Worm (Caenorhabditis elegans) whole organism, young adult: ENCODE results near the gene dpy-6.
A peak's percentile ranks its signal among the peaks of the same experiment; 100 is the strongest.

Source experiments
- B0019.2 ChIP-seq: fragments of 200-800 bp; sonication (Bioruptor generic); conservative IDR thresholded peaks from 2 replicates; pipeline ENCODE4 v1.3.6; 2022; ENCODE audit warnings: missing genetic modification reagents, missing genetic modification characterization, missing compliant biosample characterization
- B0035.1 ChIP-seq: sonication (generic microtip); optimal IDR thresholded peaks from 2 replicates; lab custom pipeline; 2016; ENCODE audit warnings: missing genetic modification characterization, mild to moderate bottlenecking, missing compliant biosample characterization, missing genotype, missing genetic modification reagents
- B0261.1 ChIP-seq: sonication (generic microtip); optimal IDR thresholded peaks from 2 replicates; lab custom pipeline; 2016; ENCODE audit warnings: mild to moderate bottlenecking, missing genetic modification characterization, moderate library complexity, missing compliant biosample characterization
- F10E7.11 ChIP-seq: sonication (generic microtip); optimal IDR thresholded peaks from 2 replicates; lab custom pipeline; 2017; ENCODE audit warnings: mild to moderate bottlenecking, missing genetic modification characterization, moderate library complexity, missing compliant biosample characterization
- F22D6.2 ChIP-seq: sonication (generic microtip); optimal IDR thresholded peaks from 2 replicates; lab custom pipeline; 2016; ENCODE audit warnings: mild to moderate bottlenecking, missing genetic modification characterization, missing compliant biosample characterization
- F57C9.4 ChIP-seq: sonication (generic microtip); optimal IDR thresholded peaks from 2 replicates; lab custom pipeline; 2017; ENCODE audit warnings: mild to moderate bottlenecking, missing genetic modification characterization, missing compliant biosample characterization
- Y56A3A.18 ChIP-seq: fragments of 200-800 bp; sonication (Bioruptor generic); IDR thresholded peaks from 2 replicates; pipeline ENCODE4 v1.3.6; 2022; ENCODE audit warnings: missing genetic modification reagents, missing genetic modification characterization, missing compliant biosample characterization
- Y95B8A.8 ChIP-seq: fragments of 200-800 bp; sonication (Bioruptor generic); IDR thresholded peaks from 2 replicates; pipeline ENCODE4 v1.3.6; 2022; ENCODE audit warnings: missing genetic modification reagents, missing genetic modification characterization, missing compliant biosample characterization
- ama-1 ChIP-seq, 3 experiments: fragments of 150-350 bp in 1 of 3; sonication (generic microtip) in 2 of 3; optimal IDR thresholded peaks; 2 replicates each; lab custom pipeline; 2014 to 2018; ENCODE audit warnings: missing biosample characterization in 2 of 3, missing genetic modification characterization in 2 of 3, missing genetic modification reagents in 2 of 3
- aptf-2 ChIP-seq: fragments of 200-800 bp; sonication (Bioruptor generic); conservative IDR thresholded peaks from 2 replicates; pipeline ENCODE4 v1.3.6; 2022; ENCODE audit warnings: missing genetic modification reagents, missing genetic modification characterization, missing compliant biosample characterization
- ceh-100 ChIP-seq: fragments of 200-800 bp; sonication (Bioruptor generic); IDR thresholded peaks from 2 replicates; pipeline ENCODE4 v1.3.6; 2022; ENCODE audit warnings: missing genetic modification reagents, missing genetic modification characterization, missing compliant biosample characterization
- ceh-27 ChIP-seq: fragments of 200-800 bp; sonication (Bioruptor generic); optimal IDR thresholded peaks from 2 replicates; lab custom pipeline; 2018; ENCODE audit warnings: mild to moderate bottlenecking, missing genetic modification characterization, moderate library complexity, missing compliant biosample characterization
- ceh-40 ChIP-seq: fragments of 200-800 bp; sonication (Bioruptor generic); IDR thresholded peaks from 2 replicates; pipeline ENCODE4 v1.3.6; 2022; ENCODE audit warnings: missing genetic modification characterization, missing compliant biosample characterization
- dpl-1 ChIP-seq: fragments of 150-350 bp; optimal IDR thresholded peaks from 2 replicates; lab custom pipeline; 2014; ENCODE audit warnings: missing biosample characterization, missing genetic modification reagents, missing genetic modification characterization
- efl-1 ChIP-seq: fragments of 150-350 bp; optimal IDR thresholded peaks from 2 replicates; lab custom pipeline; 2014; ENCODE audit warnings: missing biosample characterization, missing genetic modification reagents, missing genetic modification characterization
- egl-18 ChIP-seq: fragments of 200-800 bp; sonication (Bioruptor generic); IDR thresholded peaks from 2 replicates; pipeline ENCODE4 v1.3.6; 2022; ENCODE audit warnings: missing genetic modification reagents, missing genetic modification characterization, missing compliant biosample characterization
- gei-17 ChIP-seq: fragments of 200-800 bp; sonication (Bioruptor generic); optimal IDR thresholded peaks from 2 replicates; lab custom pipeline; 2018; ENCODE audit warnings: mild to moderate bottlenecking, missing genetic modification characterization, missing compliant biosample characterization
- him-1 ChIP-seq: sonication (generic microtip); optimal IDR thresholded peaks from 2 replicates; lab custom pipeline; 2016; ENCODE audit warnings: missing genotype, missing genetic modification reagents, missing genetic modification characterization, missing compliant biosample characterization
- hlh-26 ChIP-seq: fragments of 200-800 bp; sonication (Bioruptor generic); conservative IDR thresholded peaks from 2 replicates; pipeline ENCODE4 v1.3.6; 2022; ENCODE audit warnings: missing genetic modification reagents, missing genetic modification characterization, missing compliant biosample characterization
- hmg-1.2 ChIP-seq: fragments of 200-800 bp; sonication (Bioruptor generic); IDR thresholded peaks from 2 replicates; pipeline ENCODE4 v1.3.6; 2022; ENCODE audit warnings: missing genetic modification reagents, missing genetic modification characterization, missing compliant biosample characterization
- hrde-1 ChIP-seq: sonication (generic microtip); optimal IDR thresholded peaks from 2 replicates; lab custom pipeline; 2016; ENCODE audit warnings: missing genetic modification characterization, mild to moderate bottlenecking, missing compliant biosample characterization, moderate library complexity, missing genotype, missing genetic modification reagents, borderline replicate concordance
- lag-1 ChIP-seq: fragments of 200-800 bp; sonication (Bioruptor generic); IDR thresholded peaks from 2 replicates; pipeline ENCODE4 v1.3.6; 2022; ENCODE audit warnings: missing genetic modification reagents, missing genetic modification characterization, missing compliant biosample characterization
- let-526 ChIP-seq: fragments of 200-800 bp; sonication (Bioruptor generic); IDR thresholded peaks from 2 replicates; pipeline ENCODE4 v1.3.6; 2022; ENCODE audit warnings: missing genetic modification reagents, missing genetic modification characterization, missing compliant biosample characterization
- let-607 ChIP-seq, 2 experiments: fragments of 200-800 bp in 1 of 2; sonication (Bioruptor generic) in 1 of 2; sonication (generic microtip) in 1 of 2; optimal IDR thresholded peaks; 2 replicates each; lab custom pipeline; 2016 to 2018; ENCODE audit warnings: mild to moderate bottlenecking in 2 of 2, missing compliant biosample characterization in 2 of 2, missing genetic modification characterization in 2 of 2, moderate library complexity in 2 of 2, missing genotype in 1 of 2
- lin-35 ChIP-seq, 3 experiments: fragments of 150-350 bp in 2 of 3; sonication (generic microtip) in 1 of 3; optimal IDR thresholded peaks; 2 replicates each; lab custom pipeline; 2014 to 2018; ENCODE audit warnings: missing biosample characterization in 3 of 3, missing genetic modification characterization in 3 of 3, missing genetic modification reagents in 3 of 3
- lsl-1 ChIP-seq: fragments of 200-800 bp; sonication (Bioruptor generic); optimal IDR thresholded peaks from 2 replicates; lab custom pipeline; 2018; ENCODE audit warnings: mild to moderate bottlenecking, missing genetic modification characterization, moderate library complexity, missing compliant biosample characterization
- madf-8 ChIP-seq: fragments of 200-800 bp; sonication (Bioruptor generic); conservative IDR thresholded peaks from 2 replicates; pipeline ENCODE4 v1.3.6; 2022; ENCODE audit warnings: missing genetic modification reagents, missing genetic modification characterization, missing compliant biosample characterization
- mxl-1 ChIP-seq: sonication (generic microtip); optimal IDR thresholded peaks from 2 replicates; lab custom pipeline; 2016; ENCODE audit warnings: missing genetic modification characterization, missing compliant biosample characterization
- nhr-120 ChIP-seq: fragments of 200-800 bp; sonication (Bioruptor generic); IDR thresholded peaks from 2 replicates; pipeline ENCODE4 v1.3.6; 2022; ENCODE audit warnings: missing genetic modification characterization, missing compliant biosample characterization
- nhr-27 ChIP-seq: fragments of 200-800 bp; sonication (Bioruptor generic); optimal IDR thresholded peaks from 2 replicates; lab custom pipeline; 2018; ENCODE audit warnings: mild to moderate bottlenecking, missing genetic modification characterization, moderate library complexity, missing compliant biosample characterization
- nhr-80 ChIP-seq: sonication (generic microtip); optimal IDR thresholded peaks from 2 replicates; lab custom pipeline; 2016; ENCODE audit warnings: missing genetic modification characterization, missing compliant biosample characterization
- pbrm-1 ChIP-seq: fragments of 200-800 bp; sonication (Bioruptor generic); IDR thresholded peaks from 2 replicates; pipeline ENCODE4 v1.3.6; 2022; ENCODE audit warnings: missing genetic modification reagents, missing genetic modification characterization, missing compliant biosample characterization
- rcor-1 ChIP-seq: fragments of 200-800 bp; sonication (Bioruptor generic); IDR thresholded peaks from 2 replicates; pipeline ENCODE4 v1.3.6; 2022; ENCODE audit warnings: missing genetic modification reagents, missing genetic modification characterization, missing compliant biosample characterization
- snpc-3.4 ChIP-seq: sonication (generic microtip); optimal IDR thresholded peaks from 2 replicates; lab custom pipeline; 2017; ENCODE audit warnings: missing genetic modification characterization, mild to moderate bottlenecking, missing compliant biosample characterization, antibody characterized with exemption, moderate library complexity, missing genotype, missing genetic modification reagents
- snpc-4 ChIP-seq, 5 experiments: fragments of 150-350 bp in 1 of 5; sonication (generic microtip) in 4 of 5; optimal IDR thresholded peaks; 2 replicates each; lab custom pipeline; 2014 to 2018; ENCODE audit warnings: missing genetic modification characterization in 5 of 5, missing biosample characterization in 3 of 5, antibody characterized with exemption in 2 of 5, mild to moderate bottlenecking in 2 of 5, missing compliant biosample characterization in 2 of 5, missing genotype in 2 of 5, moderate library complexity in 2 of 5, missing genetic modification reagents in 1 of 5
- sptf-2 ChIP-seq: fragments of 200-800 bp; sonication (Bioruptor generic); optimal IDR thresholded peaks from 2 replicates; lab custom pipeline; 2018; ENCODE audit warnings: mild to moderate bottlenecking, missing genetic modification characterization, missing compliant biosample characterization
- unc-62 ChIP-seq: fragments of 150-350 bp; optimal IDR thresholded peaks from 2 replicates; lab custom pipeline; 2014; ENCODE audit warnings: missing biosample characterization, missing genetic modification reagents, missing genetic modification characterization
- ztf-18 ChIP-seq: sonication (generic microtip); optimal IDR thresholded peaks from 2 replicates; lab custom pipeline; 2016; ENCODE audit warnings: missing genotype, mild to moderate bottlenecking, missing genetic modification characterization, missing compliant biosample characterization
- ztf-6 ChIP-seq: fragments of 200-800 bp; sonication (Bioruptor generic); IDR thresholded peaks from 2 replicates; pipeline ENCODE4 v1.3.6; 2022; ENCODE audit warnings: missing genetic modification reagents, missing genetic modification characterization, missing compliant biosample characterization

dpy-6 gene

ce11 chrX:8495005-8495404 lies 39.6 kb upstream of the dpy-6 start, which contains the start of gene T01B10.5:
TSS of gene T01B10.5 (plus strand) at chrX:8495305.
- no peak for TF ChIP-seq ama-1 (optimal IDR thresholded peaks at IDR 0.05; lab: Kevin White, UChicago)
- TF ChIP-seq ama-1 (GFP tag; optimal IDR thresholded peaks at IDR 0.05; lab: Kevin White, UChicago) = no peak
- no peak for TF ChIP-seq let-607 (tag; optimal IDR thresholded peaks at IDR 0.05; lab: Kevin White, UChicago)
- TF ChIP-seq B0035.1 = no peak
- TF ChIP-seq hrde-1 = no peak
- TF ChIP-seq Y56A3A.18 (GFP tag; lab: Robert Waterston, UW) = no peak
- TF ChIP-seq lsl-1 = no peak
- TF ChIP-seq dpl-1 (GFP tag; lab: Kevin White, UChicago) = no peak
- TF ChIP-seq rcor-1 (GFP tag; lab: Robert Waterston, UW) = no peak
- TF ChIP-seq ceh-100 (GFP tag; lab: Robert Waterston, UW) = no peak
- no peak for TF ChIP-seq ztf-18 (tag; lab: Kevin White, UChicago)
- TF ChIP-seq, all 124 proteins: peak for 0

ce11 chrX:8492750-8493149 lies 37.3 kb upstream of the dpy-6 start:
- TF ChIP-seq Y95B8A.8 (GFP tag; lab: Robert Waterston, UW) (0 out of 2 replicates have a peak, but pooled peaks have one; percentile 16), F10E7.11 (tag; lab: Kevin White, UChicago) (no peak), B0261.1 (tag; lab: Kevin White, UChicago) (no peak), B0035.1 (no peak), nhr-80 (peak; percentile 43), aptf-2 (no peak), F22D6.2 (no peak), pbrm-1 (no peak), efl-1 (GFP tag; lab: Kevin White, UChicago) (no peak), rcor-1 (GFP tag; lab: Robert Waterston, UW) (no peak), lag-1 (GFP tag; lab: Robert Waterston, UW) (no peak), hlh-26 (GFP tag; lab: Robert Waterston, UW) (no peak)

- TF ChIP-seq B0019.2 (GFP tag; lab: Robert Waterston, UW) = no peak
- no peak for TF ChIP-seq unc-62
- TF ChIP-seq ceh-27 (GFP tag; lab: Kevin White, UChicago) = peak; percentile 14
- no peak for TF ChIP-seq ceh-40 (GFP tag; lab: Robert Waterston, UW)
- TF ChIP-seq, all 124 proteins: peak for 1
Observed at ce11 chrX:8489886-8490285, 34.4 kb upstream of the dpy-6 start.

- no peak for TF ChIP-seq F57C9.4 (tag; lab: Kevin White, UChicago)
- no peak for TF ChIP-seq let-526 (GFP tag; lab: Robert Waterston, UW)
- TF ChIP-seq madf-8 (GFP tag; lab: Robert Waterston, UW) = no peak
- TF ChIP-seq mxl-1 (tag; lab: Kevin White, UChicago) = no peak
- no peak for TF ChIP-seq nhr-27 (tag; lab: Kevin White, UChicago)
- no peak for TF ChIP-seq snpc-4 (GFP tag; optimal IDR thresholded peaks at IDR 0.05; lab: Kevin White, UChicago)
- TF ChIP-seq snpc-4 (tag; optimal IDR thresholded peaks at IDR 0.05; lab: Kevin White, UChicago) = no peak
- no peak for TF ChIP-seq snpc-3.4 (tag; lab: Kevin White, UChicago)
- TF ChIP-seq egl-18 (GFP tag; lab: Robert Waterston, UW) = no peak
- no peak for TF ChIP-seq pbrm-1
- no peak for TF ChIP-seq ztf-6 (GFP tag; lab: Robert Waterston, UW)
- TF ChIP-seq sptf-2 (GFP tag; lab: Kevin White, UChicago) = no peak
- TF ChIP-seq B0035.1 = no peak
- no peak for TF ChIP-seq gei-17 (GFP tag; lab: Kevin White, UChicago)
- no peak for TF ChIP-seq ztf-18 (tag; lab: Kevin White, UChicago)
- TF ChIP-seq lsl-1 = no peak
- TF ChIP-seq him-1 (tag; lab: Kevin White, UChicago) = no peak
- no peak for TF ChIP-seq hmg-1.2
- TF ChIP-seq ama-1 (optimal IDR thresholded peaks at IDR 0.05; lab: Kevin White, UChicago) = no peak
- no peak for TF ChIP-seq ama-1 (GFP tag; optimal IDR thresholded peaks at IDR 0.05; lab: Kevin White, UChicago)
- no peak for TF ChIP-seq nhr-120 (GFP tag; lab: Robert Waterston, UW)
- TF ChIP-seq lin-35 (GFP tag; optimal IDR thresholded peaks at IDR 0.05; lab: Kevin White, UChicago) = no peak
- TF ChIP-seq, all 124 proteins: peak for 0
Observed at ce11 chrX:8489415-8489814, 34.0 kb upstream of the dpy-6 start.
